Worm (Caenorhabditis elegans): ENCODE data around the gene F10C1.9.

DNA sequence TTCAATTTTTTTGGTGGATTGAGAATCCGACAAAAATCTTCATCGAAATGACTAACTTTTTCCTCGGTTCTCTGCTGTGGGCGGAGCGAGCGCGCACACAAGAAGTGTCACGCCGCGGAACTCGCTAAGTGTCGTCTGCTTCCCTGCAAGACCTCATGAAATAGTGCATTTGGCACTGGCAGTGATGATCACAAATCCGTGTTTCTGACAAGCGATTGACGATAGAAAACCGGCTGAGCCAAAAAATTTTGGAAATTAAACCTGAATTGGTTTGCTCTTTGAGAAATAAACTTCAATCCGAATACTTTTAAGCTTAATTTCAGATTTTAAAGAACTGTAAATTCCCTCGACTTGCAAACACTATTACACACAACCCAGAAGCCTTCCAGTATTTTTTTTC is 43.6 kb downstream of the F10C1.9 start:
- no peak for TF ChIP-seq F57A8.1 (GFP tag; optimal IDR thresholded peaks at IDR 0.05)
- peak; percentile 78 for TF ChIP-seq tbp1 (GFP tag; optimal IDR thresholded peaks at IDR 0.05)
- TF ChIP-seq attf-3 (GFP tag; conservative IDR thresholded peaks at IDR 0.05), result no peak
- TF ChIP-seq nfya-1 (tag; optimal IDR thresholded peaks at IDR 0.05; ENCODE audit: borderline replicate concordance, insufficient read depth), result no peak
- peak; percentile 92 for TF ChIP-seq snpc-3.4 (tag; optimal IDR thresholded peaks at IDR 0.05)
- TF ChIP-seq repo-1 (tag; optimal IDR thresholded peaks at IDR 0.05), result peak; percentile 71
- no peak for TF ChIP-seq lag-1 (GFP tag; IDR thresholded peaks at IDR 0.05)
- TF ChIP-seq ama-1 (optimal IDR thresholded peaks at IDR 0.05), result peak; percentile 86
- no peak for TF ChIP-seq ama-1 (GFP tag; optimal IDR thresholded peaks at IDR 0.05)
- no peak for TF ChIP-seq unc-62 (GFP tag; optimal IDR thresholded peaks at IDR 0.05)
- TF ChIP-seq ztf-26 (tag; optimal IDR thresholded peaks at IDR 0.05), result no peak
- 0 out of 2 replicates have a peak, but pooled peaks have one; percentile 20 for TF ChIP-seq hsf-1 (GFP tag; IDR thresholded peaks at IDR 0.05)
- no peak for TF ChIP-seq ztf-25 (GFP tag; IDR thresholded peaks at IDR 0.05)
- no peak for TF ChIP-seq let-607 (tag; optimal IDR thresholded peaks at IDR 0.05)
- TF ChIP-seq aptf-2 (GFP tag; conservative IDR thresholded peaks at IDR 0.05), result no peak
